Worm (Caenorhabditis elegans) whole organism, young adult: ENCODE results near the gene srg-64.

Experiments used
- B0336.3 ChIP-seq: fragments of 200-800 bp; sonication (Bioruptor generic); IDR thresholded peaks from 2 replicates; pipeline ENCODE4 v1.3.6; 2022; ENCODE audit warnings: missing genetic modification characterization, missing compliant biosample characterization
- Y95B8A.8 ChIP-seq: fragments of 200-800 bp; sonication (Bioruptor generic); IDR thresholded peaks from 2 replicates; pipeline ENCODE4 v1.3.6; 2022; ENCODE audit warnings: missing genetic modification reagents, missing genetic modification characterization, missing compliant biosample characterization
- ZK185.1 ChIP-seq: sonication (generic microtip); optimal IDR thresholded peaks from 2 replicates; lab custom pipeline; 2016; ENCODE audit warnings: mild to moderate bottlenecking, missing genetic modification characterization, missing compliant biosample characterization; ENCODE audit not compliant: poor library complexity, severe bottlenecking
- akir-1 ChIP-seq: fragments of 200-800 bp; sonication (Bioruptor generic); optimal IDR thresholded peaks from 2 replicates; lab custom pipeline; 2018; ENCODE audit warnings: mild to moderate bottlenecking, missing genetic modification characterization, moderate library complexity, missing compliant biosample characterization
- bed-1 ChIP-seq: fragments of 200-800 bp; sonication (Bioruptor generic); IDR thresholded peaks from 2 replicates; pipeline ENCODE4 v1.3.6; 2022; ENCODE audit warnings: missing genetic modification reagents, missing genetic modification characterization, missing compliant biosample characterization
- dox-1 ChIP-seq: fragments of 200-800 bp; sonication (Bioruptor generic); IDR thresholded peaks from 2 replicates; pipeline ENCODE4 v1.3.6; 2022; ENCODE audit warnings: missing genetic modification reagents, missing genetic modification characterization, missing compliant biosample characterization
- ets-4 ChIP-seq: fragments of 200-800 bp; sonication (Bioruptor generic); optimal IDR thresholded peaks from 2 replicates; lab custom pipeline; 2018; ENCODE audit warnings: mild to moderate bottlenecking, missing genetic modification characterization, missing compliant biosample characterization
- lsl-1 ChIP-seq: fragments of 200-800 bp; sonication (Bioruptor generic); optimal IDR thresholded peaks from 2 replicates; lab custom pipeline; 2018; ENCODE audit warnings: mild to moderate bottlenecking, missing genetic modification characterization, moderate library complexity, missing compliant biosample characterization
- nfyb-1 ChIP-seq: fragments of 200-800 bp; sonication (Bioruptor generic); IDR thresholded peaks from 2 replicates; pipeline ENCODE4 v1.3.6; 2022; ENCODE audit warnings: missing genetic modification reagents, missing genetic modification characterization, missing compliant biosample characterization
- pha-4 ChIP-seq: fragments of 150-350 bp; sonication (generic microtip); optimal IDR thresholded peaks from 2 replicates; lab custom pipeline; 2014; ENCODE audit warnings: missing biosample characterization, missing genetic modification reagents, missing genetic modification characterization
- sea-2 ChIP-seq: fragments of 200-800 bp; sonication (Bioruptor generic); IDR thresholded peaks from 2 replicates; pipeline ENCODE4 v1.3.6; 2022; ENCODE audit warnings: missing genetic modification characterization, missing compliant biosample characterization
- unc-62 ChIP-seq: fragments of 150-350 bp; optimal IDR thresholded peaks from 2 replicates; lab custom pipeline; 2014; ENCODE audit warnings: missing biosample characterization, missing genetic modification reagents, missing genetic modification characterization
- zim-3 ChIP-seq: sonication (generic microtip); optimal IDR thresholded peaks from 2 replicates; lab custom pipeline; 2017; ENCODE audit warnings: mild to moderate bottlenecking, missing genetic modification characterization, moderate library complexity, missing compliant biosample characterization

ce11 chrX:15770787-15771186, 30.4 kb upstream of the srg-64 start:
- no peak for TF ChIP-seq B0336.3 (GFP tag; lab: Robert Waterston, UW)
- TF ChIP-seq ZK185.1, result no peak
- no peak for TF ChIP-seq dox-1 (GFP tag; lab: Robert Waterston, UW)
- TF ChIP-seq unc-62, result no peak
- no peak for TF ChIP-seq bed-1
- TF ChIP-seq Y95B8A.8 (GFP tag; lab: Robert Waterston, UW), result no peak
- no peak for TF ChIP-seq sea-2 (GFP tag; lab: Robert Waterston, UW)
- TF ChIP-seq ets-4 (GFP tag; lab: Kevin White, UChicago), result no peak
- TF ChIP-seq lsl-1 (GFP tag; lab: Kevin White, UChicago), result no peak
- TF ChIP-seq zim-3, result no peak
- TF ChIP-seq pha-4 (tag; lab: Kevin White, UChicago), result no peak
- no peak for TF ChIP-seq akir-1 (GFP tag; lab: Kevin White, UChicago)
- no peak for TF ChIP-seq nfyb-1
